Worm (Caenorhabditis elegans): ENCODE data around the gene C29E4.14.

ce11 chrIII:7925968-7926367, 6.0 kb downstream of the C29E4.14 start:
- TF ChIP-seq dao-5 (tag; optimal IDR thresholded peaks at IDR 0.05): no peak
- TF ChIP-seq him-1 (tag; optimal IDR thresholded peaks at IDR 0.05): no peak
